Worm (Caenorhabditis elegans): ENCODE results near the gene F49F1.15.

The F49F1.15 gene

ce11 chrIV:4084109-4084508 lies 30.3 kb downstream of the F49F1.15 start, which contains the start of gene C35B1.5:
Gene C35B1.5 (minus strand): TSS chrIV:4084209.
- no peak for TF ChIP-seq mel-28 (tag; optimal IDR thresholded peaks at IDR 0.05; ENCODE audit: borderline replicate concordance)
- no peak for TF ChIP-seq nhr-90 (tag; optimal IDR thresholded peaks at IDR 0.05)
- TF ChIP-seq B0261.1 (tag; optimal IDR thresholded peaks at IDR 0.05) = no peak
- TF ChIP-seq F57C9.4 (tag; optimal IDR thresholded peaks at IDR 0.05) = no peak
- no peak for TF ChIP-seq F57A8.1 (GFP tag; optimal IDR thresholded peaks at IDR 0.05)
- TF ChIP-seq ztf-26 (tag; optimal IDR thresholded peaks at IDR 0.05) = no peak
- TF ChIP-seq egrh-3 (GFP tag; IDR thresholded peaks at IDR 0.05) = no peak
- no peak for TF ChIP-seq nhr-179 (tag; optimal IDR thresholded peaks at IDR 0.05)
- no peak for TF ChIP-seq madf-6 (GFP tag; IDR thresholded peaks at IDR 0.05)
- TF ChIP-seq sea-2 (GFP tag; IDR thresholded peaks at IDR 0.05) = no peak
- no peak for TF ChIP-seq ztf-3 (GFP tag; optimal IDR thresholded peaks at IDR 0.05)
- no peak for TF ChIP-seq ceh-27 (GFP tag; optimal IDR thresholded peaks at IDR 0.05)
- no peak for TF ChIP-seq hsf-1 (GFP tag; IDR thresholded peaks at IDR 0.05)
- no peak for TF ChIP-seq B0035.1 (tag; optimal IDR thresholded peaks at IDR 0.05)

ce11 chrIV:4083094-4083493 lies 31.3 kb downstream of the F49F1.15 start:
- TF ChIP-seq snpc-3.4 (tag; optimal IDR thresholded peaks at IDR 0.05) (peak; percentile 33), B0336.3 (GFP tag; IDR thresholded peaks at IDR 0.05) (peak; percentile 82), T07F8.4 (tag; optimal IDR thresholded peaks at IDR 0.05) (no peak), somi-1 (GFP tag; optimal IDR thresholded peaks at IDR 0.05) (no peak), nhr-179 (tag; optimal IDR thresholded peaks at IDR 0.05) (no peak), ztf-18 (tag; optimal IDR thresholded peaks at IDR 0.05) (no peak), Y53G8AR.9 (GFP tag; conservative IDR thresholded peaks at IDR 0.05) (0 out of 2 replicates have a peak, but pooled peaks have one; percentile 36)

- no peak for TF ChIP-seq nhr-179 (tag; optimal IDR thresholded peaks at IDR 0.05)
- no peak for TF ChIP-seq Y79H2A.3 (GFP tag; conservative IDR thresholded peaks at IDR 0.05)
- TF ChIP-seq snpc-1.1 (tag; optimal IDR thresholded peaks at IDR 0.05; ENCODE audit: insufficient read depth) = no peak
- TF ChIP-seq repo-1 (tag; optimal IDR thresholded peaks at IDR 0.05) = no peak
- no peak for TF ChIP-seq ceh-91 (GFP tag; IDR thresholded peaks at IDR 0.05)
Observed at ce11 chrIV:4082599-4082998, 31.8 kb downstream of the F49F1.15 start.

ce11 chrIV:4080846-4081245 lies 33.6 kb downstream of the F49F1.15 start, which contains the start of the genes C35B1.9 and C35B1.3:
Gene C35B1.9 (minus strand): TSS chrIV:4080946.
Gene C35B1.3 (plus strand): TSS chrIV:4081151.
- TF ChIP-seq rec-8 (tag; optimal IDR thresholded peaks at IDR 0.05) (no peak), lin-40 (tag; optimal IDR thresholded peaks at IDR 0.05) (no peak), athp-1 (tag; optimal IDR thresholded peaks at IDR 0.05) (no peak), lsl-1 (GFP tag; optimal IDR thresholded peaks at IDR 0.05) (no peak), hrde-1 (tag; optimal IDR thresholded peaks at IDR 0.05; ENCODE audit: borderline replicate concordance) (no peak), hmg-20 (GFP tag; IDR thresholded peaks at IDR 0.05) (no peak), F22D6.2 (tag; optimal IDR thresholded peaks at IDR 0.05) (no peak), F55B11.4 (tag; optimal IDR thresholded peaks at IDR 0.05; ENCODE audit: borderline replicate concordance, insufficient read depth) (no peak), fkh-3 (tag; optimal IDR thresholded peaks at IDR 0.05) (no peak), F57A8.1 (GFP tag; optimal IDR thresholded peaks at IDR 0.05) (no peak), mes-4 (tag; optimal IDR thresholded peaks at IDR 0.05) (no peak), somi-1 (GFP tag; optimal IDR thresholded peaks at IDR 0.05) (no peak), ccch-3 (GFP tag; optimal IDR thresholded peaks at IDR 0.05) (no peak)
